Worm (Caenorhabditis elegans) whole organism, L4 larva: ENCODE data around the gene chil-12.
A peak's percentile ranks its signal among the peaks of the same experiment; 100 is the strongest.
"Not testable (repeated sequence)": the region's sequence is repeated elsewhere in the genome, so short reads cannot be mapped to it uniquely, and the experiment has no call there.

Experiments used
- D1046.2 ChIP-seq: fragments of 200-800 bp; sonication (Bioruptor generic); IDR thresholded peaks from 2 replicates; pipeline ENCODE4 v1.3.6; 2022; ENCODE audit warnings: missing genetic modification characterization, missing compliant biosample characterization
- F10B5.3 ChIP-seq: sonication (generic microtip); optimal IDR thresholded peaks from 2 replicates; lab custom pipeline; 2016; ENCODE audit warnings: mild to moderate bottlenecking, missing genetic modification characterization, missing compliant biosample characterization
- F37D6.2 ChIP-seq: sonication (generic microtip); optimal IDR thresholded peaks from 2 replicates; lab custom pipeline; 2016; ENCODE audit warnings: mild to moderate bottlenecking, missing genetic modification characterization, missing compliant biosample characterization
- Y105C5A.15 ChIP-seq: fragments of 200-800 bp; sonication (Bioruptor generic); IDR thresholded peaks from 2 replicates; pipeline ENCODE4 v1.3.6; 2022; ENCODE audit warnings: missing genetic modification characterization, missing compliant biosample characterization
- Y48G9A.11 ChIP-seq: fragments of 200-800 bp; sonication (Bioruptor generic); IDR thresholded peaks from 2 replicates; pipeline ENCODE4 v1.3.6; 2022; ENCODE audit warnings: missing genetic modification reagents, missing genetic modification characterization, missing compliant biosample characterization
- Y75B8A.6 ChIP-seq: fragments of 200-800 bp; sonication (Bioruptor generic); IDR thresholded peaks from 2 replicates; pipeline ENCODE4 v1.3.6; 2022; ENCODE audit warnings: missing genetic modification reagents, missing genetic modification characterization, missing compliant biosample characterization
- aha-1 ChIP-seq: fragments of 150-350 bp; peaks from one replicate; lab custom pipeline; 2014; ENCODE audit warnings: missing biosample characterization, missing genetic modification characterization
- aly-2 ChIP-seq: sonication (generic microtip); optimal IDR thresholded peaks from 2 replicates; lab custom pipeline; 2018; ENCODE audit warnings: missing biosample characterization, missing genetic modification characterization
- arid-1 ChIP-seq: fragments of 200-800 bp; sonication (Bioruptor generic); conservative IDR thresholded peaks from 2 replicates; pipeline ENCODE4 v1.3.6; 2022; ENCODE audit warnings: missing genetic modification reagents, missing genetic modification characterization, missing compliant biosample characterization
- ceh-82 ChIP-seq: sonication (generic microtip); optimal IDR thresholded peaks from 2 replicates; lab custom pipeline; 2017; ENCODE audit warnings: missing biosample characterization, missing genetic modification characterization
- daf-12 ChIP-seq: fragments of 150-350 bp; optimal IDR thresholded peaks from 2 replicates; lab custom pipeline; 2014; ENCODE audit warnings: missing biosample characterization, missing genetic modification reagents, missing genetic modification characterization
- egl-43 ChIP-seq: fragments of 200-800 bp; sonication (Bioruptor generic); IDR thresholded peaks from 2 replicates; pipeline ENCODE4 v1.3.6; 2022; ENCODE audit warnings: missing genetic modification reagents, missing genetic modification characterization, missing compliant biosample characterization
- hif-1 ChIP-seq, 2 experiments: sonication (generic microtip); optimal IDR thresholded peaks; 2 replicates each; lab custom pipeline; 2016 to 2017; ENCODE audit warnings: missing compliant biosample characterization in 2 of 2, missing genetic modification characterization in 2 of 2, missing genetic modification reagents in 2 of 2, missing genotype in 2 of 2, mild to moderate bottlenecking in 1 of 2
- hlh-30 ChIP-seq: sonication (generic microtip); optimal IDR thresholded peaks from 2 replicates; lab custom pipeline; 2017; ENCODE audit warnings: antibody characterized with exemption, mild to moderate bottlenecking, missing genetic modification characterization, missing compliant biosample characterization; ENCODE audit not compliant: insufficient read depth
- lim-7 ChIP-seq: fragments of 200-800 bp; sonication (Bioruptor generic); IDR thresholded peaks from 2 replicates; pipeline ENCODE4 v1.3.6; 2022; ENCODE audit warnings: missing genetic modification characterization, missing compliant biosample characterization
- lin-1 ChIP-seq: fragments of 200-800 bp; sonication (Bioruptor generic); IDR thresholded peaks from 2 replicates; pipeline ENCODE4 v1.3.6; 2022; ENCODE audit warnings: missing genetic modification reagents, missing genetic modification characterization, missing compliant biosample characterization
- lin-13 ChIP-seq: fragments of 150-350 bp; optimal IDR thresholded peaks from 2 replicates; lab custom pipeline; 2014; ENCODE audit warnings: missing biosample characterization, missing genetic modification reagents, missing genetic modification characterization
- lsy-2 ChIP-seq, 2 experiments: fragments of 150-350 bp in 1 of 2; sonication (generic microtip) in 1 of 2; optimal IDR thresholded peaks; 2 replicates each; lab custom pipeline; 2014 to 2017; ENCODE audit warnings: missing biosample characterization in 2 of 2, missing genetic modification characterization in 2 of 2
- madf-9 ChIP-seq: fragments of 200-800 bp; sonication (Bioruptor generic); conservative IDR thresholded peaks from 2 replicates; pipeline ENCODE4 v1.3.6; 2022; ENCODE audit warnings: missing genetic modification reagents, missing genetic modification characterization, missing compliant biosample characterization
- nhr-237 ChIP-seq: sonication (generic microtip); optimal IDR thresholded peaks from 2 replicates; lab custom pipeline; 2017; ENCODE audit warnings: missing biosample characterization, missing genetic modification characterization
- pqm-1 ChIP-seq: sonication (generic microtip); optimal IDR thresholded peaks from 2 replicates; lab custom pipeline; 2017; ENCODE audit warnings: missing biosample characterization, missing genetic modification characterization
- sdz-12 ChIP-seq: fragments of 200-800 bp; sonication (Bioruptor generic); optimal IDR thresholded peaks from 2 replicates; lab custom pipeline; 2018; ENCODE audit warnings: mild to moderate bottlenecking, missing genetic modification characterization, missing compliant biosample characterization
- snpc-1.2 ChIP-seq: fragments of 200-800 bp; sonication (Bioruptor generic); IDR thresholded peaks from 2 replicates; pipeline ENCODE4 v1.3.6; 2022; ENCODE audit warnings: missing genetic modification reagents, missing genetic modification characterization, missing compliant biosample characterization
- spr-1 ChIP-seq: sonication (generic microtip); optimal IDR thresholded peaks from 2 replicates; lab custom pipeline; 2016; ENCODE audit warnings: mild to moderate bottlenecking, missing genetic modification characterization, missing compliant biosample characterization
- unc-130 ChIP-seq: sonication (generic microtip); optimal IDR thresholded peaks from 2 replicates; lab custom pipeline; 2016; ENCODE audit warnings: missing genetic modification reagents, missing genetic modification characterization, missing compliant biosample characterization
- unc-39 ChIP-seq: sonication (generic microtip); optimal IDR thresholded peaks from 2 replicates; lab custom pipeline; 2017; ENCODE audit warnings: missing biosample characterization, missing genetic modification characterization
- unc-62 ChIP-seq, 3 experiments: fragments of 150-350 bp in 1 of 3; sonication (generic microtip); optimal IDR thresholded peaks in 2 of 3; peaks in 1 of 3; 1 replicate in 1 of 3; 2 replicates in 2 of 3; lab custom pipeline; 2014 to 2017; ENCODE audit warnings: missing biosample characterization in 3 of 3, missing genetic modification characterization in 3 of 3, missing genetic modification reagents in 3 of 3, missing genotype in 1 of 3
- zag-1 ChIP-seq: fragments of 150-350 bp; optimal IDR thresholded peaks from 2 replicates; lab custom pipeline; 2014; ENCODE audit warnings: missing biosample characterization, missing genetic modification characterization
- ztf-7 ChIP-seq: fragments of 150-350 bp; optimal IDR thresholded peaks from 2 replicates; lab custom pipeline; 2014; ENCODE audit warnings: missing biosample characterization, missing genetic modification characterization

Gene chil-12

DNA sequence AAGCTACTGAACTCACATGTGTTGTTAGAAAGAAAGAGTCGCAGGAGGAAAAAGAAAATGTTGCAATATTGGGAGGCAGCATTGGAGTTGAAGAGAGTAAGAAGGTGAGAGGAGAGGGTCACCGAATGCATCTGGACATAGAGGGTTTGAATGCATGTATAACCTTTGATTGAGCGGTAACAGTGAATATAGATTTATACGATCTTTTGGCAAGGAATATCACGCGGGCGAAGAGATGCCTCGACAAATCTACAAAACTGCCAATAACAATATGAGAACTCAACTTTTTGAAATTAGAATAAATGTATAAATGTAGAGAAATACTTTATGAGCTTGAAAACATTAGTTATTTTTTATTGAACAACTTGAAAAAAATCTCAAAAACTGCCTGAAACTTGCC is 21.0 kb downstream of the chil-12 start, which contains the start of gene M01B2.10:
M01B2.10 (minus strand) TSS at position 101 of the 400 bp plus-strand sequence.
- TF ChIP-seq Y48G9A.11 (GFP tag; lab: Robert Waterston, UW); spr-1 (tag; lab: Kevin White, UChicago); snpc-1.2 (GFP tag; lab: Robert Waterston, UW): not testable (repeated sequence)

ce11 chrV:15264131-15264530 is 22.8 kb downstream of the chil-12 start, which contains the start of gene M01B2.12:
Gene M01B2.12 (minus strand): TSS chrV:15264231.
- TF ChIP-seq F37D6.2 (tag; lab: Kevin White, UChicago) (no peak), egl-43 (GFP tag; lab: Robert Waterston, UW) (no peak), zag-1 (tag; lab: Kevin White, UChicago) (no peak), hif-1 (tag; optimal IDR thresholded peaks at IDR 0.05; lab: Kevin White, UChicago) (no peak), lin-1 (no peak), nhr-237 (no peak), lim-7 (GFP tag; lab: Robert Waterston, UW) (no peak), lsy-2 (tag; optimal IDR thresholded peaks at IDR 0.05; lab: Kevin White, UChicago) (no peak), unc-39 (tag; lab: Kevin White, UChicago) (no peak), lin-13 (GFP tag; lab: Kevin White, UChicago) (no peak)

DNA sequence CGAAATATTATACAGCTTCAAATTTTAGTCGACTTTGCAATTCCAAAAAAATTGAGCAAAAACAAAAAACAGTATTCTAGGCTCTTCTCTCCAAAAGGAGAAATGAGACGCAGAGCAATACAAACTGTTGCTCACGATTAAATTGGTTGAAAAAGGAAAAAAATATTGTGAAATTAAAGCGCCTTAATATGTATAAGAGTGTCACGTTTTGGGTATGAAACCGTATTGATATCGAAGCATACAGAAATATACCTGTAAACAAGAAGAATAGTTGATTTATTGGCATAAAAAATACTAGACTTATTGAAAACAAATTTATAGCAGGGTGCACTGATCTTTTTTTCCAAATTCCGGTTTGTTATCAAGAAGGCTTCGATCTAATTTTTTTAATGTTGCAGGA is 24.5 kb downstream of the chil-12 start, which contains the start of gene M01B2.13:
M01B2.13 (minus strand) TSS at position 101 of the 400 bp plus-strand sequence.
- TF ChIP-seq Y105C5A.15 (GFP tag; lab: Robert Waterston, UW) (no peak), ztf-7 (no peak), D1046.2 (GFP tag; lab: Robert Waterston, UW) (no peak)

DNA sequence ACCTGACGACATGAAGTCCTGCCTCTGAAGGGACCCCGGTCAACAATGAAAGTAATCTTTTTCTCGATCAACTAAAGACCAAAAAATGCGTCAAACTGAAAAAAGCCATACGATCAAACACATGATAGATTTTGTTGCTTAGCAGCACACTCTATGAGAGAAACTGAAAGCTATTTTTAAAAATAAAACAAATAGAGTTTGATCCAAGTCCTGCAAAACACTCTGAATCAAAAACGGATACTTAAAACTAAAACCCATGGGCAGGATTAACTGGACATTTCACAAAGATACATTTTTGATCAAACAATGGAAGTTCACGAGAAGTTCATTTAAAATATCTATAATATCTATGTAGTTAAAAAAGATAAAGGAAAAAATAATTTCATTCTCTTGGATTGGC is 26.0 kb downstream of the chil-12 start, which contains the start of gene T10H4.13:
T10H4.13 (minus strand) TSS at position 101 of the 400 bp plus-strand sequence.
- TF ChIP-seq aly-2 (no peak), F37D6.2 (tag; lab: Kevin White, UChicago) (no peak)

ce11 chrV:15268302-15268701 is 26.9 kb downstream of the chil-12 start, which contains the start of gene srw-22:
Gene srw-22 (plus strand): TSS chrV:15268602.
- TF ChIP-seq egl-43 (GFP tag; lab: Robert Waterston, UW): no peak
- no peak for TF ChIP-seq hif-1 (tag; optimal IDR thresholded peaks at IDR 0.05; lab: Kevin White, UChicago)
- TF ChIP-seq pqm-1: no peak
- TF ChIP-seq daf-12 (tag; lab: Kevin White, UChicago): no peak
- no peak for TF ChIP-seq hlh-30 (tag; lab: Kevin White, UChicago)
- TF ChIP-seq unc-62 (GFP tag; optimal IDR thresholded peaks at IDR 0.05 in 1 of 2; lab: Kevin White, UChicago): peak in 1 of 2 experiments; percentile 56
- TF ChIP-seq unc-62 (tag; optimal IDR thresholded peaks at IDR 0.05; lab: Kevin White, UChicago): no peak
- TF ChIP-seq aly-2: no peak

ce11 chrV:15272263-15272662 is 30.9 kb downstream of the chil-12 start, which contains the start of gene T10H4.4:
Gene T10H4.4 (minus strand): TSS chrV:15272363.
- peak; percentile 65 for TF ChIP-seq aha-1 (tag; lab: Kevin White, UChicago)
- no peak for TF ChIP-seq Y75B8A.6

- TF ChIP-seq madf-9 (GFP tag; lab: Robert Waterston, UW): no peak
- no peak for TF ChIP-seq arid-1 (GFP tag; lab: Robert Waterston, UW)
- TF ChIP-seq ceh-82 (tag; lab: Kevin White, UChicago): no peak
- TF ChIP-seq sdz-12 (GFP tag; lab: Kevin White, UChicago): no peak
- no peak for TF ChIP-seq spr-1 (tag; lab: Kevin White, UChicago)
- TF ChIP-seq unc-130 (GFP tag; lab: Kevin White, UChicago): no peak
- TF ChIP-seq F10B5.3 (tag; lab: Kevin White, UChicago): no peak
- no peak for TF ChIP-seq D1046.2 (GFP tag; lab: Robert Waterston, UW)
Observed at ce11 chrV:15274757-15275156, 33.4 kb downstream of the chil-12 start, which contains the start of gene srw-16. Gene srw-16 (minus strand): TSS chrV:15274857.
